Worm (Caenorhabditis elegans) whole organism, late embryonic: ENCODE data around the gene W06A7.2.

Source experiments
- ceh-19 ChIP-seq: fragments of 200-800 bp; sonication (Bioruptor generic); optimal IDR thresholded peaks from 2 replicates; lab custom pipeline; 2018; ENCODE audit warnings: mild to moderate bottlenecking, missing genetic modification characterization, missing compliant biosample characterization
- ceh-30 ChIP-seq: fragments of 150-350 bp; optimal IDR thresholded peaks from 2 replicates; lab custom pipeline; 2014; ENCODE audit warnings: missing biosample characterization, missing genetic modification characterization
- ceh-9 ChIP-seq: sonication (generic microtip); optimal IDR thresholded peaks from 2 replicates; lab custom pipeline; 2016; ENCODE audit warnings: mild to moderate bottlenecking, missing genetic modification characterization, inconsistent platforms, missing compliant biosample characterization
- elt-2 ChIP-seq: sonication (generic microtip); optimal IDR thresholded peaks from 2 replicates; lab custom pipeline; 2016; ENCODE audit warnings: missing genetic modification reagents, missing genetic modification characterization, missing compliant biosample characterization
- ets-4 ChIP-seq: sonication (generic microtip); optimal IDR thresholded peaks from 2 replicates; lab custom pipeline; 2016; ENCODE audit warnings: missing genetic modification characterization, missing compliant biosample characterization
- fkh-10 ChIP-seq: fragments of 150-350 bp; optimal IDR thresholded peaks from 2 replicates; lab custom pipeline; 2014; ENCODE audit warnings: missing biosample characterization, missing genetic modification reagents, missing genetic modification characterization
- pha-4 ChIP-seq: fragments of 150-350 bp; optimal IDR thresholded peaks from 2 replicates; lab custom pipeline; 2018; ENCODE audit warnings: missing biosample characterization, missing genetic modification reagents, missing genetic modification characterization
- tbx-2 ChIP-seq: sonication (generic microtip); optimal IDR thresholded peaks from 2 replicates; lab custom pipeline; 2016; ENCODE audit warnings: missing genetic modification characterization, missing compliant biosample characterization

DNA sequence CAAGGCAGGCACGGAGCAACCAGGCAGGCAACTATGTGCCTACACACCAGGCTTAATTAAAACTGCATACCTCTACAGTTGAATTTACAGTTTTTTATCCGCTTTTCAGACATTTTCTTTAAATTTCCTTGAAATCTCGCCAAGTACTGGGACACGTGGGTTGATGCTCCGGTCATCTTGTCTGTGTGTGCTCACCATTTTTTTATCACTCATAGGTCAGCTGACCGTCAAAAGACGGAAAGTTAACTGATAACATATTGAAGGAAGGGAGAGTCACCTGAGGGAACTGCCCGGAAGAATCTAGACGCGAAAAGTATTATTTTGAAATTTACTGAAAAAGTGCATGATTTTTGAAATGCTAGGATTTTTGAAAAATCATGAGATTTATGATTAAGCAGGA lies 28.9 kb downstream of the W06A7.2 start:
- TF ChIP-seq fkh-10 (no peak), ceh-9 (tag; lab: Kevin White, UChicago) (no peak), ets-4 (tag; lab: Kevin White, UChicago) (no peak), ceh-30 (tag; lab: Kevin White, UChicago) (no peak), ceh-19 (GFP tag; lab: Kevin White, UChicago) (no peak), elt-2 (tag; lab: Kevin White, UChicago) (peak; percentile 72), tbx-2 (tag; lab: Kevin White, UChicago) (no peak), pha-4 (no peak)
